Worm (Caenorhabditis elegans) whole organism, L1 larva: ENCODE data around the gene Y76A2B.4.
A peak's percentile ranks its signal among the peaks of the same experiment; 100 is the strongest.

Experiments
- C16A3.4 ChIP-seq: fragments of 150-350 bp; optimal IDR thresholded peaks from 2 replicates; lab custom pipeline; 2014; ENCODE audit warnings: missing biosample characterization, missing genetic modification characterization
- F16B12.6 ChIP-seq: fragments of 150-350 bp; optimal IDR thresholded peaks from 2 replicates; lab custom pipeline; 2014; ENCODE audit warnings: missing biosample characterization, missing genetic modification characterization
- aha-1 ChIP-seq: fragments of 150-350 bp; optimal IDR thresholded peaks from 2 replicates; lab custom pipeline; 2014; ENCODE audit warnings: missing biosample characterization, missing genetic modification characterization
- alr-1 ChIP-seq: fragments of 200-800 bp; sonication (Bioruptor generic); optimal IDR thresholded peaks from 2 replicates; lab custom pipeline; 2018; ENCODE audit warnings: borderline replicate concordance, mild to moderate bottlenecking, missing genetic modification characterization, missing compliant biosample characterization
- aly-2 ChIP-seq: fragments of 150-350 bp; optimal IDR thresholded peaks from 2 replicates; lab custom pipeline; 2014; ENCODE audit warnings: missing biosample characterization, missing genetic modification characterization
- ama-1 ChIP-seq: fragments of 150-350 bp; optimal IDR thresholded peaks from 2 replicates; lab custom pipeline; 2014
- ceh-8 ChIP-seq: fragments of 200-800 bp; sonication (Bioruptor generic); optimal IDR thresholded peaks from 2 replicates; lab custom pipeline; 2018; ENCODE audit warnings: mild to moderate bottlenecking, missing genetic modification characterization, moderate library complexity, missing compliant biosample characterization
- ceh-82 ChIP-seq, 3 experiments: fragments of 150-350 bp in 1 of 3; sonication (generic microtip) in 2 of 3; optimal IDR thresholded peaks; 2 replicates each; lab custom pipeline; 2014 to 2017; ENCODE audit warnings: missing biosample characterization in 3 of 3, missing genetic modification characterization in 3 of 3
- ceh-88 ChIP-seq: fragments of 200-800 bp; sonication (Bioruptor generic); IDR thresholded peaks from 2 replicates; pipeline ENCODE4 v1.3.6; 2022; ENCODE audit warnings: missing genetic modification characterization, missing compliant biosample characterization
- egl-13 ChIP-seq: sonication (generic microtip); optimal IDR thresholded peaks from 2 replicates; lab custom pipeline; 2016; ENCODE audit warnings: missing genotype, missing genetic modification reagents, missing genetic modification characterization, missing compliant biosample characterization
- elt-2 ChIP-seq: sonication (generic microtip); optimal IDR thresholded peaks from 2 replicates; lab custom pipeline; 2016; ENCODE audit warnings: missing genetic modification characterization, mild to moderate bottlenecking, inconsistent platforms, missing compliant biosample characterization, missing genetic modification reagents
- elt-3 ChIP-seq, 6 experiments: fragments of 150-350 bp in 1 of 6; sonication (generic microtip); optimal IDR thresholded peaks; 2 replicates each; lab custom pipeline; 2017 to 2018; ENCODE audit warnings: missing biosample characterization in 6 of 6, missing genetic modification characterization in 6 of 6, inconsistent platforms in 1 of 6
- ets-5 ChIP-seq: fragments of 200-800 bp; sonication (Bioruptor generic); IDR thresholded peaks from 2 replicates; pipeline ENCODE4 v1.3.6; 2022; ENCODE audit warnings: missing genetic modification characterization, missing compliant biosample characterization
- fkh-10 ChIP-seq: sonication (generic microtip); optimal IDR thresholded peaks from 2 replicates; lab custom pipeline; 2017; ENCODE audit warnings: missing biosample characterization, missing genetic modification reagents, missing genetic modification characterization
- fkh-8 ChIP-seq: sonication (generic microtip); optimal IDR thresholded peaks from 2 replicates; lab custom pipeline; 2016; ENCODE audit warnings: mild to moderate bottlenecking, missing genetic modification characterization, missing compliant biosample characterization
- hlh-17 ChIP-seq: fragments of 200-800 bp; sonication (Bioruptor generic); optimal IDR thresholded peaks from 2 replicates; lab custom pipeline; 2018; ENCODE audit warnings: missing genetic modification characterization, mild to moderate bottlenecking, missing compliant biosample characterization, moderate library complexity, borderline replicate concordance
- hlh-4 ChIP-seq: sonication (generic microtip); optimal IDR thresholded peaks from 2 replicates; lab custom pipeline; 2016; ENCODE audit warnings: mild to moderate bottlenecking, missing genetic modification characterization, missing compliant biosample characterization
- irx-1 ChIP-seq: sonication (generic microtip); optimal IDR thresholded peaks from 2 replicates; lab custom pipeline; 2016; ENCODE audit warnings: missing genetic modification characterization, missing compliant biosample characterization
- lin-13 ChIP-seq: fragments of 150-350 bp; optimal IDR thresholded peaks from 2 replicates; lab custom pipeline; 2014; ENCODE audit warnings: missing biosample characterization, missing genetic modification reagents, missing genetic modification characterization
- lin-14 ChIP-seq: fragments of 200-800 bp; sonication (Bioruptor generic); optimal IDR thresholded peaks from 2 replicates; lab custom pipeline; 2018; ENCODE audit warnings: mild to moderate bottlenecking, missing genetic modification characterization, moderate library complexity, missing compliant biosample characterization
- lin-15B ChIP-seq: fragments of 150-350 bp; sonication (generic microtip); optimal IDR thresholded peaks from 3 replicates; lab custom pipeline; 2014; ENCODE audit warnings: missing biosample characterization, missing genetic modification characterization
- lin-39 ChIP-seq: fragments of 150-350 bp; optimal IDR thresholded peaks from 2 replicates; lab custom pipeline; 2014; ENCODE audit warnings: missing biosample characterization, missing genetic modification reagents, missing genetic modification characterization
- lir-3 ChIP-seq: sonication (generic microtip); optimal IDR thresholded peaks from 2 replicates; lab custom pipeline; 2016; ENCODE audit warnings: mild to moderate bottlenecking, missing genetic modification characterization, moderate library complexity, missing compliant biosample characterization; ENCODE audit not compliant: poor library complexity
- lsy-2 ChIP-seq, 2 experiments: fragments of 150-350 bp; optimal IDR thresholded peaks; 2 replicates each; lab custom pipeline; 2014; ENCODE audit warnings: missing biosample characterization in 2 of 2, missing genetic modification characterization in 2 of 2
- mab-9 ChIP-seq: fragments of 200-800 bp; sonication (Bioruptor generic); IDR thresholded peaks from 2 replicates; pipeline ENCODE4 v1.3.6; 2022; ENCODE audit warnings: missing genetic modification reagents, missing genetic modification characterization, missing compliant biosample characterization
- mdl-1 ChIP-seq, 2 experiments: fragments of 150-350 bp; optimal IDR thresholded peaks; 2 replicates each; lab custom pipeline; 2014 to 2017; ENCODE audit warnings: missing biosample characterization in 2 of 2, missing genetic modification characterization in 2 of 2, inconsistent platforms in 1 of 2
- mef-2 ChIP-seq: fragments of 150-350 bp; optimal IDR thresholded peaks from 2 replicates; lab custom pipeline; 2014; ENCODE audit warnings: missing biosample characterization, missing genetic modification characterization
- mep-1 ChIP-seq: fragments of 150-350 bp; optimal IDR thresholded peaks from 2 replicates; lab custom pipeline; 2014; ENCODE audit warnings: missing biosample characterization, missing genetic modification characterization
- nhr-12 ChIP-seq: sonication (generic microtip); optimal IDR thresholded peaks from 2 replicates; lab custom pipeline; 2017; ENCODE audit warnings: missing biosample characterization, missing genetic modification characterization
- nhr-20 ChIP-seq: sonication (generic microtip); optimal IDR thresholded peaks from 2 replicates; lab custom pipeline; 2016; ENCODE audit warnings: mild to moderate bottlenecking, missing genetic modification characterization, missing compliant biosample characterization
- nhr-237 ChIP-seq: fragments of 150-350 bp; optimal IDR thresholded peaks from 2 replicates; lab custom pipeline; 2014; ENCODE audit warnings: missing biosample characterization, missing genetic modification characterization
- nhr-76 ChIP-seq: sonication (generic microtip); optimal IDR thresholded peaks from 2 replicates; lab custom pipeline; 2017; ENCODE audit warnings: missing biosample characterization, missing genetic modification characterization
- nhr-77 ChIP-seq: fragments of 150-350 bp; optimal IDR thresholded peaks from 2 replicates; lab custom pipeline; 2014; ENCODE audit warnings: missing biosample characterization, missing genetic modification characterization
- nhr-84 ChIP-seq: sonication (generic microtip); optimal IDR thresholded peaks from 2 replicates; lab custom pipeline; 2017; ENCODE audit warnings: missing biosample characterization, missing genetic modification characterization
- nhr-90 ChIP-seq: sonication (generic microtip); optimal IDR thresholded peaks from 2 replicates; lab custom pipeline; 2016; ENCODE audit warnings: mild to moderate bottlenecking, missing genetic modification characterization, missing compliant biosample characterization; ENCODE audit not compliant: poor library complexity
- pag-3 ChIP-seq: sonication (generic microtip); optimal IDR thresholded peaks from 2 replicates; lab custom pipeline; 2017; ENCODE audit warnings: missing genetic modification characterization, mild to moderate bottlenecking, missing compliant biosample characterization, antibody characterized with exemption, borderline replicate concordance; ENCODE audit not compliant: insufficient read depth
- pqm-1 ChIP-seq: sonication (generic microtip); optimal IDR thresholded peaks from 3 replicates; lab custom pipeline; 2017; ENCODE audit warnings: missing biosample characterization, missing genetic modification characterization
- rnt-1 ChIP-seq: sonication (generic microtip); optimal IDR thresholded peaks from 2 replicates; lab custom pipeline; 2016; ENCODE audit warnings: mild to moderate bottlenecking, missing genetic modification characterization, moderate library complexity, missing compliant biosample characterization
- snu-23 ChIP-seq: sonication (generic microtip); optimal IDR thresholded peaks from 2 replicates; lab custom pipeline; 2016; ENCODE audit warnings: missing genetic modification characterization, missing compliant biosample characterization
- sox-4 ChIP-seq: sonication (generic microtip); optimal IDR thresholded peaks from 2 replicates; lab custom pipeline; 2016; ENCODE audit warnings: missing genetic modification characterization, missing compliant biosample characterization
- sptf-1 ChIP-seq: fragments of 150-350 bp; optimal IDR thresholded peaks from 2 replicates; lab custom pipeline; 2014; ENCODE audit warnings: missing biosample characterization, missing genetic modification characterization
- swsn-7 ChIP-seq: sonication (generic microtip); optimal IDR thresholded peaks from 2 replicates; lab custom pipeline; 2016; ENCODE audit warnings: missing genetic modification characterization, missing compliant biosample characterization
- tbx-2 ChIP-seq: sonication (generic microtip); optimal IDR thresholded peaks from 2 replicates; lab custom pipeline; 2016; ENCODE audit warnings: missing genetic modification characterization, missing compliant biosample characterization
- tlp-1 ChIP-seq: fragments of 150-350 bp; optimal IDR thresholded peaks from 2 replicates; lab custom pipeline; 2014; ENCODE audit warnings: missing biosample characterization, missing genetic modification characterization
- unc-130 ChIP-seq: fragments of 150-350 bp; optimal IDR thresholded peaks from 2 replicates; lab custom pipeline; 2017; ENCODE audit warnings: missing biosample characterization, missing genetic modification characterization, inconsistent platforms
- unc-62 ChIP-seq: fragments of 150-350 bp; optimal IDR thresholded peaks from 2 replicates; lab custom pipeline; 2014; ENCODE audit warnings: missing biosample characterization, missing genetic modification reagents, missing genetic modification characterization
- unc-86 ChIP-seq: sonication (generic microtip); optimal IDR thresholded peaks from 2 replicates; lab custom pipeline; 2016; ENCODE audit warnings: missing genetic modification characterization, missing compliant biosample characterization
- unc-98 ChIP-seq: fragments of 200-800 bp; sonication (Bioruptor generic); IDR thresholded peaks from 2 replicates; pipeline ENCODE4 v1.3.6; 2022; ENCODE audit warnings: missing genetic modification characterization, missing compliant biosample characterization
- ztf-11 ChIP-seq, 2 experiments: sonication (generic microtip); optimal IDR thresholded peaks; 2 replicates each; lab custom pipeline; 2016 to 2017; ENCODE audit warnings: missing genetic modification characterization in 2 of 2, missing biosample characterization in 1 of 2, missing compliant biosample characterization in 1 of 2

The Y76A2B.4 gene

DNA sequence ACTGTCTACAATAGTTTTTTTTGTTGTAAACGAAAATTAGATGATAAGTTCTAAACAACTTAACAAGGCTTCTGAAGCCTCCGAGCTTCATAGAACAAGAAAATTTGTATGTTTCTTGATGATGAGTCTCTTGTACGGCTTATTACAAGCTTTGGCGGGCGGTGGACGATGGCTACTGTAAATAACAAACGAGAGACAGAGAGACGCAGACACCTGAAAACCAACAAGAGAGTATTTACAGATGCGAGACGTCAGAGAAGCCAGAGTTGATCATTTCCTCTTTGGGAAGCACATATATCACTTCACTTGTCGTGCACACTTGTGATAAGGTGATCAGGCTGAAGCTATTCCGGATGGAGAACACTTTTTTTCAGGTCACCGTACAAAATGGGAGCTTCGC lies 15.7 kb downstream of the Y76A2B.4 start:
- TF ChIP-seq rnt-1 (tag; lab: Kevin White, UChicago) (no peak), unc-86 (tag; lab: Kevin White, UChicago) (no peak), C16A3.4 (tag; lab: Kevin White, UChicago) (no peak), nhr-76 (tag; lab: Kevin White, UChicago) (no peak), mdl-1 (tag; optimal IDR thresholded peaks at IDR 0.05; lab: Kevin White, UChicago) (no peak), nhr-90 (tag; lab: Kevin White, UChicago) (no peak), nhr-12 (no peak), aly-2 (tag; lab: Kevin White, UChicago) (no peak), lin-13 (no peak), tbx-2 (tag; lab: Kevin White, UChicago) (no peak), elt-3 (tag; optimal IDR thresholded peaks at IDR 0.05; lab: Kevin White, UChicago) (no peak), lir-3 (no peak), unc-98 (no peak), lsy-2 (tag; optimal IDR thresholded peaks at IDR 0.05; lab: Kevin White, UChicago) (no peak), elt-2 (tag; lab: Kevin White, UChicago) (no peak), fkh-8 (tag; lab: Kevin White, UChicago) (no peak), unc-130 (tag; lab: Kevin White, UChicago) (no peak), swsn-7 (no peak)

DNA sequence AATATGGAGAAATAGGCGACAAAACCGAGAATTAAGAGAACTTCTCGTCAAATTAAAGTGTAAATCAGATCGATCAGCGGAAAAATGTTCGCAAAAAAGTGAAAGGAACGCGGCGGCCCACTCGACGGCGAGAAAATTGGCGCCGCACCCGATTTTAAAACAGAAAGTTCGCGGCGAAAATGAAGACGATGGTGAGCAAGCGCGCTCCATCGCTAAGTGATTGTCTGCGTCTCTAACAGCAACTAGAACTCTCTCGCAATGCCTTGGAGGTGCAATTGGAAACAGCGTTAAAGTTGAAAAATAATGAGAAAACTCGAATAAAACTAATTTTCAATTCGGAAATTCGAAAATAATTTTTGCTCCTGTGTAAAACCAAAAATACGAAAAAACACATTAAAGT lies 16.6 kb downstream of the Y76A2B.4 start:
- TF ChIP-seq mdl-1 (tag; optimal IDR thresholded peaks at IDR 0.05; lab: Kevin White, UChicago) (peak in 1 of 2 experiments; percentile 38), nhr-20 (tag; lab: Kevin White, UChicago) (peak; percentile 62), nhr-90 (tag; lab: Kevin White, UChicago) (peak; percentile 49), aha-1 (tag; lab: Kevin White, UChicago) (no peak), mep-1 (peak; percentile 74), unc-86 (tag; lab: Kevin White, UChicago) (peak; percentile 58), hlh-4 (tag; lab: Kevin White, UChicago) (no peak), sptf-1 (tag; lab: Kevin White, UChicago) (no peak), fkh-10 (GFP tag; lab: Kevin White, UChicago) (peak; percentile 16), aly-2 (tag; lab: Kevin White, UChicago) (no peak), hlh-17 (GFP tag; lab: Kevin White, UChicago) (no peak), lin-39 (tag; lab: Kevin White, UChicago) (peak; percentile 23), lin-13 (peak; percentile 50), ama-1 (lab: Kevin White, UChicago) (no peak), lsy-2 (tag; optimal IDR thresholded peaks at IDR 0.05; lab: Kevin White, UChicago) (peak; percentile 71 to 79), egl-13 (no peak), rnt-1 (tag; lab: Kevin White, UChicago) (peak; percentile 72), pag-3 (tag; lab: Kevin White, UChicago) (no peak), nhr-84 (tag; lab: Kevin White, UChicago) (no peak), ets-5 (GFP tag; lab: Robert Waterston, UW) (no peak), tlp-1 (tag; lab: Kevin White, UChicago) (no peak), nhr-12 (no peak), alr-1 (tag; lab: Kevin White, UChicago) (no peak), snu-23 (GFP tag; lab: Kevin White, UChicago) (peak; percentile 74), sox-4 (tag; lab: Kevin White, UChicago) (no peak), unc-98 (no peak), F16B12.6 (tag; lab: Kevin White, UChicago) (peak; percentile 51), lin-14 (GFP tag; lab: Kevin White, UChicago) (peak; percentile 78), unc-62 (GFP tag; lab: Kevin White, UChicago) (no peak), pqm-1 (tag; lab: Kevin White, UChicago) (no peak), ceh-88 (GFP tag; lab: Robert Waterston, UW) (no peak), lin-15B (tag; lab: Kevin White, UChicago) (peak; percentile 60), ztf-11 (tag; optimal IDR thresholded peaks at IDR 0.05; lab: Kevin White, UChicago) (no peak), mab-9 (0 out of 2 replicates have a peak, but pooled peaks have one; percentile 33), elt-2 (tag; lab: Kevin White, UChicago) (no peak), swsn-7 (peak; percentile 67), ceh-8 (no peak), nhr-237 (tag; lab: Kevin White, UChicago) (no peak), irx-1 (peak; percentile 20), nhr-77 (tag; lab: Kevin White, UChicago) (no peak), mef-2 (tag; lab: Kevin White, UChicago) (no peak), lir-3 (no peak), tbx-2 (tag; lab: Kevin White, UChicago) (peak; percentile 52), elt-3 (tag; optimal IDR thresholded peaks at IDR 0.05; lab: Kevin White, UChicago) (peak in 1 of 6 experiments; percentile 12), ceh-82 (tag; optimal IDR thresholded peaks at IDR 0.05; lab: Kevin White, UChicago) (peak; percentile 62 to 87 (median 70))
